Worm (Caenorhabditis elegans): ENCODE measurements around the gene aldo-1.

Gene aldo-1

DNA sequence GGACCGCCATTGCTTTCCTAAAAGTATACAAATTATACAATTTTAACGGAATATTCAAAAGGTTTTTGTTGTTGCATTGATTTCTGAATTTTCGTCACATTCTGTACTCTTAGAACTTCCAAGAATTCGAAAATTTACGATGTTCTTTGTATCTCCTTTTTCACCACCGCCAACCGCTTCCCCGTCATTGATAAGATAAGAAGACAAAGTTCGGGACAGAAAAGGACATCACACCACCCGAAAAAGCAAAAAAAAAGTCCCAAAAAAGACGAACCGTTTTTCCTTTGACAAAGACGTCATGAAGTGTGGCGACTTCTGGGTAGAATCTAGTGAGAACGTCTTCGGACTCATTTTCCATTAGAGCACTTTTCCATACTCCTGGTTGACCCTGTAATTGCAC lies 22.3 kb downstream of the aldo-1 start (continued):
- peak; percentile 49 for TF ChIP-seq nhr-10 (tag; optimal IDR thresholded peaks at IDR 0.05)
- TF ChIP-seq unc-62 (GFP tag; optimal IDR thresholded peaks at IDR 0.05 in 1 of 2): peak in 1 of 2 experiments; percentile 82
- TF ChIP-seq unc-62 (tag; optimal IDR thresholded peaks at IDR 0.05): no peak
- TF ChIP-seq nhr-48 (tag; optimal IDR thresholded peaks at IDR 0.05): peak; percentile 17
- TF ChIP-seq nhr-25 (tag; optimal IDR thresholded peaks at IDR 0.05; ENCODE audit: borderline replicate concordance, insufficient read depth): no peak
- no peak for TF ChIP-seq hmg-1.1 (GFP tag; IDR thresholded peaks at IDR 0.05)
- TF ChIP-seq lin-38 (GFP tag; IDR thresholded peaks at IDR 0.05): peak; percentile 21; the same call in 1 of the 2 replicates

DNA sequence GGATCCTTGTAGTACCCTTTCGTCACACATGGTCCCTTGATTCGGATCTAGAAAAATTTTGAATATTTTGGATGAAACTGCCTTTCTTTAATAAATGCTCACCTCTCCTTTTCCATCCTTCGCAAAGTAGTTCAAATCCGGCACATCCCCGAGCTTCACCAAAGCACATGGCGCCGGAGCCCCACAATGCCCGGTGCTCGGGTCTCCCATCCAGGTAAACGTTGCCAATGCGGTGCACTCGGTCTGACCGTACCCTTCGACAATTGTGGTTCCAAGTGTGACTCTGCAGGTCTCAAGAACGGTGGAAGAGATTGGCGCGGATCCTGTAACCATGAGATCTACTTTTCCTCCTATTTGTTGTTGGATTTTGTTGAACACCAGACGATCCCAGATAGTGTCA lies 23.9 kb downstream of the aldo-1 start:
- TF ChIP-seq set-16 (GFP tag; IDR thresholded peaks at IDR 0.05) (peak; percentile 50), duxl-1 (tag; optimal IDR thresholded peaks at IDR 0.05; ENCODE audit: poor library complexity) (no peak), snpc-4 (tag; optimal IDR thresholded peaks at IDR 0.05) (no peak), nhr-102 (tag; optimal IDR thresholded peaks at IDR 0.05) (no peak)

DNA sequence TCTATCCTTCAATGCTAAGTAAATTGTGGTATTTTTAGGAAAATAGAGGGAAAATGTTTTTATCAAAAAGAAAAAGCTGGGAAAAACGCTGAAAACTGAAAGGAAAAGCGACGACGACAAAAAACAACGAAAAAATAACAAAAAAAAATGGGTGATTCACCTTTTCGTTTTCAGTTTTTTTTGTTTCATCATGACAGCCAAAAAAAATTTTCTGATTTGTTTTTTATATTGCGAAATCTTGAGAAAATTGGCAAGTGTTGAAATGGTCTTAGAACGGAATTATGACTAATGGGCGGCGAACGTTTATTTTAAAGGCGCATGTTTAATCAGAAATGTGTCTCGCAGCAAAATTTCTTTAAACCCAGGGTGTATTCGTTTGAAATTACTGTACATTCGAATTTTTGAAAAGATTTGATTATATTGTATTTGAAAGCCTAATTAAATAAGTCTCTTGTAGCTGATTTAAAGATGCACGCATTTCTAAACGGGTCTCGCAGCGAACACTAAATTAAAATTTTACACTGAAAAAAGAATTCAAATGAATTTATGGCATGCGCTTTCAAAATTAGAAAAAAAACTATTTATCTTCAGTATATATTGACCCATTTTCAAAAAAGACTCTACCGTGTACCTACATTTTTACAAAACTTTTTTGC lies 28.9 kb downstream of the aldo-1 start:
- TF ChIP-seq daf-19 (GFP tag; conservative IDR thresholded peaks at IDR 0.05) (no peak), aha-1 (tag) (peak; percentile 96)

DNA sequence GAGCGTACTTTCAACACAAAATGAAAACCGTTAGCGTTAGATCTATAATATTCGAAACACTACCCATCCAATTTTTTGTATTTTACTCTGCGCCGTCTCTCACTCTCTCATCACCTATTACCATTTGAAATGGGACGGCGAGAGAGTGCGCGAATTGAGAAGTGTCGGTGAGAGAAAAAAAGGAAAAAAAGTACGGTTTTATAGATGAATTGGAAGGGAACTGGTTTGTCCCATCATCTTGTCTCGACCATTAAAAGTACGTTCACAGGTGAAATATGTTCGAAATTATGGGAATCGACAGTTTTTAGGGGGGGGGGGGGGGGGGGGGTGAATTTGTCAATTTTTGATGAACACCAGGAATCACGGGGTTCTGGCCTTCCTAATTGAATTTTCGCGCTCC lies 30.0 kb downstream of the aldo-1 start:
- TF ChIP-seq unc-62 (GFP tag; optimal IDR thresholded peaks at IDR 0.05 in 1 of 2) (peak in 1 of 2 experiments; percentile 18), unc-62 (tag; optimal IDR thresholded peaks at IDR 0.05) (no peak), php-3 (GFP tag; IDR thresholded peaks at IDR 0.05) (no peak), set-16 (GFP tag; IDR thresholded peaks at IDR 0.05) (0 out of 2 replicates have a peak, but pooled peaks have one; percentile 9), lin-38 (GFP tag; IDR thresholded peaks at IDR 0.05) (peak; percentile 41), nhr-28 (tag; optimal IDR thresholded peaks at IDR 0.05) (peak; percentile 6), mes-2 (tag; optimal IDR thresholded peaks at IDR 0.05; ENCODE audit: poor library complexity, severe bottlenecking) (peak; percentile 21), aly-2 (tag; optimal IDR thresholded peaks at IDR 0.05) (no peak), hlh-11 (tag; optimal IDR thresholded peaks at IDR 0.05) (peak; percentile 2)

DNA sequence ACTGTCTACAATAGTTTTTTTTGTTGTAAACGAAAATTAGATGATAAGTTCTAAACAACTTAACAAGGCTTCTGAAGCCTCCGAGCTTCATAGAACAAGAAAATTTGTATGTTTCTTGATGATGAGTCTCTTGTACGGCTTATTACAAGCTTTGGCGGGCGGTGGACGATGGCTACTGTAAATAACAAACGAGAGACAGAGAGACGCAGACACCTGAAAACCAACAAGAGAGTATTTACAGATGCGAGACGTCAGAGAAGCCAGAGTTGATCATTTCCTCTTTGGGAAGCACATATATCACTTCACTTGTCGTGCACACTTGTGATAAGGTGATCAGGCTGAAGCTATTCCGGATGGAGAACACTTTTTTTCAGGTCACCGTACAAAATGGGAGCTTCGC lies 33.9 kb downstream of the aldo-1 start:
- TF ChIP-seq nhr-25 (tag; optimal IDR thresholded peaks at IDR 0.05; ENCODE audit: borderline replicate concordance, insufficient read depth) (no peak), dve-1 (tag; optimal IDR thresholded peaks at IDR 0.05; ENCODE audit: insufficient read depth) (peak; percentile 3), daf-16 (GFP tag; optimal IDR thresholded peaks at IDR 0.05) (no peak), daf-16 (tag; optimal IDR thresholded peaks at IDR 0.05) (peak; percentile 37), unc-39 (tag; optimal IDR thresholded peaks at IDR 0.05) (no peak), aha-1 (tag) (peak; percentile 68), zfp-3 (GFP tag; conservative IDR thresholded peaks at IDR 0.05) (no peak)

DNA sequence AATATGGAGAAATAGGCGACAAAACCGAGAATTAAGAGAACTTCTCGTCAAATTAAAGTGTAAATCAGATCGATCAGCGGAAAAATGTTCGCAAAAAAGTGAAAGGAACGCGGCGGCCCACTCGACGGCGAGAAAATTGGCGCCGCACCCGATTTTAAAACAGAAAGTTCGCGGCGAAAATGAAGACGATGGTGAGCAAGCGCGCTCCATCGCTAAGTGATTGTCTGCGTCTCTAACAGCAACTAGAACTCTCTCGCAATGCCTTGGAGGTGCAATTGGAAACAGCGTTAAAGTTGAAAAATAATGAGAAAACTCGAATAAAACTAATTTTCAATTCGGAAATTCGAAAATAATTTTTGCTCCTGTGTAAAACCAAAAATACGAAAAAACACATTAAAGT lies 34.7 kb downstream of the aldo-1 start:
- TF ChIP-seq nhr-11 (tag; optimal IDR thresholded peaks at IDR 0.05) (peak; percentile 43), hlh-30 (tag; optimal IDR thresholded peaks at IDR 0.05; ENCODE audit: insufficient read depth) (peak; percentile 48), lin-38 (GFP tag; IDR thresholded peaks at IDR 0.05) (peak; percentile 95), egl-43 (GFP tag; IDR thresholded peaks at IDR 0.05) (peak; percentile 50; the same call in 1 of the 2 replicates), madf-5 (GFP tag; IDR thresholded peaks at IDR 0.05) (no peak), ztf-11 (tag; optimal IDR thresholded peaks at IDR 0.05) (no peak), nhr-25 (tag; optimal IDR thresholded peaks at IDR 0.05; ENCODE audit: borderline replicate concordance, insufficient read depth) (peak; percentile 50), arid-1 (GFP tag; conservative IDR thresholded peaks at IDR 0.05) (no peak), hlh-11 (tag; optimal IDR thresholded peaks at IDR 0.05) (peak; percentile 38), hmg-1.1 (GFP tag; IDR thresholded peaks at IDR 0.05) (peak; percentile 85), dpl-1 (GFP tag; optimal IDR thresholded peaks at IDR 0.05) (peak; percentile 79), dve-1 (tag; optimal IDR thresholded peaks at IDR 0.05; ENCODE audit: insufficient read depth) (peak; percentile 54), set-16 (GFP tag; IDR thresholded peaks at IDR 0.05) (peak; percentile 20; the same call in 1 of the 2 replicates), mes-2 (tag; optimal IDR thresholded peaks at IDR 0.05; ENCODE audit: poor library complexity, severe bottlenecking) (peak; percentile 73), snpc-1.2 (GFP tag; IDR thresholded peaks at IDR 0.05) (no peak), lin-39 (tag; optimal IDR thresholded peaks at IDR 0.05) (no peak), zip-2 (tag; optimal IDR thresholded peaks at IDR 0.05) (no peak), daf-16 (GFP tag; optimal IDR thresholded peaks at IDR 0.05) (no peak), daf-16 (tag; optimal IDR thresholded peaks at IDR 0.05) (peak; percentile 27), nhr-111 (GFP tag; optimal IDR thresholded peaks at IDR 0.05) (no peak), hif-1 (tag; optimal IDR thresholded peaks at IDR 0.05) (peak in 1 of 2 experiments; percentile 38), duxl-1 (tag; optimal IDR thresholded peaks at IDR 0.05; ENCODE audit: poor library complexity) (peak; percentile 10), unc-130 (GFP tag; optimal IDR thresholded peaks at IDR 0.05) (peak; percentile 12), lsy-2 (tag; optimal IDR thresholded peaks at IDR 0.05) (peak in 1 of 2 experiments; percentile 59), rbr-2 (tag; optimal IDR thresholded peaks at IDR 0.05) (peak; percentile 49)

All from whole organism, L4 larva.